Worm (Caenorhabditis elegans) whole organism, L4 larva: ENCODE data around the gene timp-1.

Experiments used
- ceh-44 ChIP-seq: fragments of 200-800 bp; sonication (Bioruptor generic); IDR thresholded peaks from 2 replicates; pipeline ENCODE4 v1.3.6; 2022; ENCODE audit warnings: missing genetic modification reagents, missing genetic modification characterization, missing compliant biosample characterization
- dpl-1 ChIP-seq: fragments of 150-350 bp; optimal IDR thresholded peaks from 2 replicates; lab custom pipeline; 2014; ENCODE audit warnings: missing biosample characterization, missing genetic modification reagents, missing genetic modification characterization
- lsy-2 ChIP-seq, 2 experiments: fragments of 150-350 bp in 1 of 2; sonication (generic microtip) in 1 of 2; optimal IDR thresholded peaks; 2 replicates each; lab custom pipeline; 2014 to 2017; ENCODE audit warnings: missing biosample characterization in 2 of 2, missing genetic modification characterization in 2 of 2
- nhr-77 ChIP-seq: fragments of 150-350 bp; optimal IDR thresholded peaks from 2 replicates; lab custom pipeline; 2014; ENCODE audit warnings: missing biosample characterization, missing genetic modification characterization
- unc-130 ChIP-seq: sonication (generic microtip); optimal IDR thresholded peaks from 2 replicates; lab custom pipeline; 2016; ENCODE audit warnings: missing genetic modification reagents, missing genetic modification characterization, missing compliant biosample characterization
- ztf-11 ChIP-seq: fragments of 150-350 bp; optimal IDR thresholded peaks from 2 replicates; lab custom pipeline; 2014; ENCODE audit warnings: missing biosample characterization, missing genetic modification characterization

- no peak for TF ChIP-seq nhr-77 (tag; lab: Kevin White, UChicago)
- TF ChIP-seq lsy-2 (tag; optimal IDR thresholded peaks at IDR 0.05; lab: Kevin White, UChicago): no peak
- no peak for TF ChIP-seq dpl-1 (GFP tag; lab: Kevin White, UChicago)
- no peak for TF ChIP-seq unc-130
- no peak for TF ChIP-seq ceh-44 (GFP tag; lab: Robert Waterston, UW)
- TF ChIP-seq ztf-11: no peak
Observed at ce11 chrV:8206931-8207330, at the start of gene timp-1.
